Worm (Caenorhabditis elegans) whole organism, L2 larva: ENCODE data around the gene C14A6.13.
A peak's percentile ranks its signal among the peaks of the same experiment; 100 is the strongest.

Experiments used
- F13H6.1 ChIP-seq: sonication (generic microtip); optimal IDR thresholded peaks from 2 replicates; lab custom pipeline; 2016; ENCODE audit warnings: missing genetic modification characterization, missing compliant biosample characterization
- Y55F3AM.14 ChIP-seq: fragments of 200-800 bp; sonication (Bioruptor generic); optimal IDR thresholded peaks from 2 replicates; lab custom pipeline; 2018; ENCODE audit warnings: mild to moderate bottlenecking, missing genetic modification characterization, missing compliant biosample characterization
- aly-2 ChIP-seq: fragments of 150-350 bp; optimal IDR thresholded peaks from 2 replicates; lab custom pipeline; 2014; ENCODE audit warnings: missing biosample characterization, missing genetic modification characterization
- ceh-16 ChIP-seq: fragments of 150-350 bp; optimal IDR thresholded peaks from 2 replicates; lab custom pipeline; 2014; ENCODE audit warnings: missing biosample characterization, missing genetic modification characterization
- ceh-82 ChIP-seq: fragments of 150-350 bp; optimal IDR thresholded peaks from 2 replicates; lab custom pipeline; 2014; ENCODE audit warnings: missing biosample characterization, missing genetic modification characterization
- crh-2 ChIP-seq: sonication (generic microtip); optimal IDR thresholded peaks from 2 replicates; lab custom pipeline; 2017; ENCODE audit warnings: missing biosample characterization, missing genetic modification characterization
- elt-1 ChIP-seq: fragments of 150-350 bp; optimal IDR thresholded peaks from 2 replicates; lab custom pipeline; 2014; ENCODE audit warnings: missing biosample characterization, missing genetic modification characterization
- elt-3 ChIP-seq: sonication (generic microtip); optimal IDR thresholded peaks from 2 replicates; lab custom pipeline; 2017; ENCODE audit warnings: missing biosample characterization, missing genetic modification characterization
- fos-1 ChIP-seq: fragments of 150-350 bp; optimal IDR thresholded peaks from 2 replicates; lab custom pipeline; 2014; ENCODE audit warnings: missing biosample characterization, missing genetic modification characterization
- lin-13 ChIP-seq: fragments of 150-350 bp; optimal IDR thresholded peaks from 2 replicates; lab custom pipeline; 2014; ENCODE audit warnings: missing biosample characterization, missing genetic modification reagents, missing genetic modification characterization
- lin-39 ChIP-seq: fragments of 150-350 bp; optimal IDR thresholded peaks from 2 replicates; lab custom pipeline; 2014; ENCODE audit warnings: missing biosample characterization, missing genetic modification reagents, missing genetic modification characterization
- mbf-1 ChIP-seq: sonication (generic microtip); optimal IDR thresholded peaks from 2 replicates; lab custom pipeline; 2017; ENCODE audit warnings: missing biosample characterization, missing genetic modification characterization
- nhr-10 ChIP-seq: sonication (generic microtip); optimal IDR thresholded peaks from 2 replicates; lab custom pipeline; 2017; ENCODE audit warnings: missing biosample characterization, missing genetic modification characterization
- nhr-11 ChIP-seq: fragments of 150-350 bp; optimal IDR thresholded peaks from 2 replicates; lab custom pipeline; 2014; ENCODE audit warnings: missing biosample characterization, missing genetic modification characterization
- nhr-21 ChIP-seq: fragments of 150-350 bp; optimal IDR thresholded peaks from 2 replicates; lab custom pipeline; 2014; ENCODE audit warnings: missing biosample characterization, missing genetic modification characterization
- nhr-23 ChIP-seq: fragments of 150-350 bp; optimal IDR thresholded peaks from 2 replicates; lab custom pipeline; 2014; ENCODE audit warnings: missing biosample characterization, missing genetic modification reagents, missing genetic modification characterization
- nhr-237 ChIP-seq: fragments of 150-350 bp; optimal IDR thresholded peaks from 2 replicates; lab custom pipeline; 2014; ENCODE audit warnings: missing biosample characterization, missing genetic modification characterization
- nhr-25 ChIP-seq: fragments of 150-350 bp; sonication (generic microtip); optimal IDR thresholded peaks from 3 replicates; lab custom pipeline; 2014; ENCODE audit warnings: missing biosample characterization, missing genetic modification characterization
- peb-1 ChIP-seq: fragments of 150-350 bp; optimal IDR thresholded peaks from 2 replicates; lab custom pipeline; 2014; ENCODE audit warnings: missing biosample characterization, missing genetic modification characterization
- sem-4 ChIP-seq: fragments of 150-350 bp; optimal IDR thresholded peaks from 2 replicates; lab custom pipeline; 2014; ENCODE audit warnings: missing biosample characterization, missing genetic modification reagents, missing genetic modification characterization
- skn-1 ChIP-seq: sonication (generic microtip); optimal IDR thresholded peaks from 2 replicates; lab custom pipeline; 2017; ENCODE audit warnings: missing biosample characterization, missing genetic modification characterization
- sma-9 ChIP-seq, 2 experiments: fragments of 150-350 bp in 1 of 2; sonication (generic microtip) in 1 of 2; optimal IDR thresholded peaks; 2 replicates each; lab custom pipeline; 2014 to 2016; ENCODE audit warnings: missing genetic modification characterization in 2 of 2, mild to moderate bottlenecking in 1 of 2, missing biosample characterization in 1 of 2, missing compliant biosample characterization in 1 of 2, missing genetic modification reagents in 1 of 2, moderate library complexity in 1 of 2
- snpc-4 ChIP-seq: fragments of 150-350 bp; optimal IDR thresholded peaks from 2 replicates; lab custom pipeline; 2014; ENCODE audit warnings: missing biosample characterization, missing genetic modification characterization
- unc-39 ChIP-seq: fragments of 150-350 bp; optimal IDR thresholded peaks from 2 replicates; lab custom pipeline; 2014; ENCODE audit warnings: missing biosample characterization, missing genetic modification characterization
- unc-55 ChIP-seq: fragments of 150-350 bp; sonication (generic microtip); optimal IDR thresholded peaks from 3 replicates; lab custom pipeline; 2014; ENCODE audit warnings: missing biosample characterization, missing genetic modification reagents, missing genetic modification characterization
- unc-62 ChIP-seq: fragments of 150-350 bp; optimal IDR thresholded peaks from 2 replicates; lab custom pipeline; 2014; ENCODE audit warnings: missing biosample characterization, missing genetic modification reagents, missing genetic modification characterization
- ztf-11 ChIP-seq: sonication (generic microtip); optimal IDR thresholded peaks from 2 replicates; lab custom pipeline; 2017; ENCODE audit warnings: missing biosample characterization, missing genetic modification characterization
- ztf-4 ChIP-seq: fragments of 150-350 bp; optimal IDR thresholded peaks from 2 replicates; lab custom pipeline; 2014; ENCODE audit warnings: missing biosample characterization, missing genetic modification characterization

The C14A6.13 gene

ce11 chrV:18128545-18128944 is 32.6 kb downstream of the C14A6.13 start:
- TF ChIP-seq skn-1 (tag; lab: Kevin White, UChicago) = no peak
- TF ChIP-seq ztf-11 (tag; lab: Kevin White, UChicago) = no peak
- no peak for TF ChIP-seq elt-1 (tag; lab: Kevin White, UChicago)
- no peak for TF ChIP-seq nhr-10 (tag; lab: Kevin White, UChicago)
- no peak for TF ChIP-seq fos-1 (tag; lab: Kevin White, UChicago)
- TF ChIP-seq aly-2 = no peak
- TF ChIP-seq ceh-82 = no peak
- TF ChIP-seq, all 48 proteins: peak for 0

- TF ChIP-seq ztf-11 (tag; lab: Kevin White, UChicago) (no peak), sma-9 (GFP tag; optimal IDR thresholded peaks at IDR 0.05; lab: Kevin White, UChicago) (no peak), sma-9 (tag; optimal IDR thresholded peaks at IDR 0.05; lab: Kevin White, UChicago) (no peak), ztf-4 (tag; lab: Kevin White, UChicago) (no peak)
These were observed 33.9 kb downstream of the C14A6.13 start, which contains the start of gene fbxa-211 for ce11 chrV:18127192-18127591. fbxa-211 (plus strand) TSS chrV:18127519.

- TF ChIP-seq ceh-82 (no peak), nhr-25 (no peak), unc-62 (no peak), ztf-11 (tag; lab: Kevin White, UChicago) (no peak), sma-9 (GFP tag; optimal IDR thresholded peaks at IDR 0.05; lab: Kevin White, UChicago) (no peak), sma-9 (tag; optimal IDR thresholded peaks at IDR 0.05; lab: Kevin White, UChicago) (no peak), unc-55 (GFP tag; lab: Kevin White, UChicago) (no peak), nhr-237 (tag; lab: Kevin White, UChicago) (no peak), sem-4 (tag; lab: Kevin White, UChicago) (no peak), ztf-4 (tag; lab: Kevin White, UChicago) (no peak), nhr-10 (tag; lab: Kevin White, UChicago) (no peak), snpc-4 (tag; lab: Kevin White, UChicago) (no peak), unc-39 (tag; lab: Kevin White, UChicago) (no peak), skn-1 (tag; lab: Kevin White, UChicago) (no peak), peb-1 (no peak)
These were observed 36.1 kb downstream of the C14A6.13 start, which contains the start of gene fbxa-210 for ce11 chrV:18125075-18125474. fbxa-210 (plus strand) TSS chrV:18125375.

- TF ChIP-seq ceh-16 (tag; lab: Kevin White, UChicago) = no peak
- TF ChIP-seq mbf-1 = no peak
- no peak for TF ChIP-seq lin-39
- no peak for TF ChIP-seq nhr-10 (tag; lab: Kevin White, UChicago)
- no peak for TF ChIP-seq F13H6.1 (tag; lab: Kevin White, UChicago)
- no peak for TF ChIP-seq unc-39 (tag; lab: Kevin White, UChicago)
- no peak for TF ChIP-seq ceh-82
- TF ChIP-seq Y55F3AM.14 (GFP tag; lab: Kevin White, UChicago) = no peak
- TF ChIP-seq sma-9 (GFP tag; optimal IDR thresholded peaks at IDR 0.05; lab: Kevin White, UChicago) = no peak
- TF ChIP-seq sma-9 (tag; optimal IDR thresholded peaks at IDR 0.05; lab: Kevin White, UChicago) = no peak
- TF ChIP-seq elt-3 (tag; lab: Kevin White, UChicago) = no peak
- no peak for TF ChIP-seq unc-55 (GFP tag; lab: Kevin White, UChicago)
- no peak for TF ChIP-seq aly-2
- no peak for TF ChIP-seq crh-2 (tag; lab: Kevin White, UChicago)
- no peak for TF ChIP-seq nhr-11
- TF ChIP-seq lin-13 = no peak
- TF ChIP-seq nhr-23 (tag; lab: Kevin White, UChicago) = no peak
- TF ChIP-seq nhr-21 (tag; lab: Kevin White, UChicago) = no peak
These were observed 37.5 kb downstream of the C14A6.13 start, which contains the start of gene fbxa-107 for ce11 chrV:18123639-18124038. fbxa-107 (plus strand) TSS chrV:18123939.

- TF ChIP-seq unc-55 (GFP tag; lab: Kevin White, UChicago) = peak; percentile 45
These were observed 46.1 kb downstream of the C14A6.13 start for ce11 chrV:18115054-18115453.
